Worm (Caenorhabditis elegans): ENCODE results near the gene mlt-10.

ce11 chrII:584321-584848 lies 37.9 kb downstream of the mlt-10 start, which contains the start of the genes W08F4.12 and W08F4.13:
- TF ChIP-seq klf-2 (GFP tag; conservative IDR thresholded peaks at IDR 0.05) (no peak), med-1 (GFP tag; optimal IDR thresholded peaks at IDR 0.05; ENCODE audit: insufficient read depth) (no peak), cog-1 (tag; optimal IDR thresholded peaks at IDR 0.05) (no peak)

All from whole organism, midembryonic.